Fruit fly (Drosophila melanogaster): ENCODE results near the gene ppan.

Gene ppan

DNA sequence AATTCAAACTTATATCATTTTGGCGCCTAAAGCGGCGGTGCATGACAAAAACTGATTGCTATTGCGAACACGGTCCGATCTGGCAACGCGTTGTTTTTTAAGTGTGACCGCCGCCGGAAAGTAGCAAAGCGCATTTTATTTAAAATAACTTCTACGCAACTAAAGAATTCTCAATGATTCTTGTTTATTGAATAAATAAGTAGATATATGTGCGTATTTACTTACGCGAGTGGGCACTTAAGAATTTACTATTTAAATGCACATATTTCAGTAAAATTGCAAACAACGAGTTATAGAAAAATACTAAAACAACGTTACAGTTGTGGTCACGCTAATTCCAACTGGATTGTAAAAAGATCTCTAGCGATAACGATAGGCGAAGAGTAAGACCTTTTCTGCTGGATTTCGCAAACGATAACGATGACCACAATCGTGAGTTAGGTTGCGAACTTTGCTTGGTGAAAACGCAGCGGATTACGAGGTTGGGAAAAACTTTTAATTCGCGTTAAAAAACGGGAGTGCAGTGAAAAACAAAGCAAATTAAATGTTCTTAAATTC, 40.0 kb downstream of the ppan start (continued):
- TF ChIP-seq Taf1 (GFP tag; IDR thresholded peaks at IDR 0.05) (no peak), CG1832 (GFP tag; optimal IDR thresholded peaks at IDR 0.05) (no peak), ranshi (GFP tag; IDR thresholded peaks at IDR 0.05) (no peak), pho (GFP tag; optimal IDR thresholded peaks at IDR 0.05) (no peak), eve (GFP tag; optimal IDR thresholded peaks at IDR 0.05) (no peak), vvl (GFP tag; IDR thresholded peaks at IDR 0.05) (0 out of 2 replicates have a peak, but pooled peaks have one; percentile 7), CG32532 (GFP tag; IDR thresholded peaks at IDR 0.05) (no peak), phol (tag; optimal IDR thresholded peaks at IDR 0.05) (peak; percentile 32), Ptx1 (GFP tag; IDR thresholded peaks at IDR 0.05) (no peak), NfI (GFP tag; optimal IDR thresholded peaks at IDR 0.05) (no peak), MTF-1 (GFP tag; optimal IDR thresholded peaks at IDR 0.05; ENCODE audit: borderline replicate concordance) (no peak), pnt (GFP tag; optimal IDR thresholded peaks at IDR 0.05) (peak; percentile 3), MESR4 (GFP tag; optimal IDR thresholded peaks at IDR 0.05) (no peak), NC2α (GFP tag; optimal IDR thresholded peaks at IDR 0.05) (no peak), repo (GFP tag; optimal IDR thresholded peaks at IDR 0.05) (no peak), CG11560 (tag; IDR thresholded peaks at IDR 0.05) (no peak), dmrt99B (tag; optimal IDR thresholded peaks at IDR 0.05) (no peak), otp (GFP tag; IDR thresholded peaks at IDR 0.05) (no peak), CG11085 (GFP tag; IDR thresholded peaks at IDR 0.05) (no peak), tgo (GFP tag; IDR thresholded peaks at IDR 0.05) (no peak), org-1 (GFP tag; optimal IDR thresholded peaks at IDR 0.05) (no peak), CG9932 (GFP tag; IDR thresholded peaks at IDR 0.05) (no peak), Jarid2 (GFP tag; optimal IDR thresholded peaks at IDR 0.05) (peak; percentile 67), H2.0 (GFP tag; IDR thresholded peaks at IDR 0.05) (no peak), Ets65A (GFP tag) (peak; percentile 25), CG34224 (GFP tag; IDR thresholded peaks at IDR 0.05; ENCODE audit: partially characterized antibody) (peak; percentile 67), CG11696 (GFP tag; IDR thresholded peaks at IDR 0.05) (no peak), Hr78 (GFP tag; optimal IDR thresholded peaks at IDR 0.05) (no peak), amos (GFP tag; IDR thresholded peaks at IDR 0.05; ENCODE audit: partially characterized antibody) (no peak; the same call in 1 of the 2 replicates), vfl (GFP tag; optimal IDR thresholded peaks at IDR 0.05) (no peak), CG12744 (GFP tag; optimal IDR thresholded peaks at IDR 0.05) (no peak), pros (GFP tag; optimal IDR thresholded peaks at IDR 0.05) (no peak), CG13287 (GFP tag; IDR thresholded peaks at IDR 0.05; ENCODE audit: partially characterized antibody) (peak; percentile 77), CG10366 (GFP tag; IDR thresholded peaks at IDR 0.05) (no peak), Myb (GFP tag; optimal IDR thresholded peaks at IDR 0.05) (peak; percentile 52), grau (tag; optimal IDR thresholded peaks at IDR 0.05) (peak; percentile 8), CrebB (tag; optimal IDR thresholded peaks at IDR 0.05) (no peak), CG17612 (GFP tag; IDR thresholded peaks at IDR 0.05) (no peak), CG15696 (tag; optimal IDR thresholded peaks at IDR 0.05) (no peak), gce (GFP tag; IDR thresholded peaks at IDR 0.05) (no peak), ato (GFP tag; IDR thresholded peaks at IDR 0.05; ENCODE audit: partially characterized antibody) (peak; percentile 68), Rfx (GFP tag; IDR thresholded peaks at IDR 0.05) (no peak), CG17385 (GFP tag; optimal IDR thresholded peaks at IDR 0.05) (no peak), hbn (GFP tag; IDR thresholded peaks at IDR 0.05; ENCODE audit: partially characterized antibody) (no peak), CG13296 (GFP tag; optimal IDR thresholded peaks at IDR 0.05) (no peak), row (GFP tag; IDR thresholded peaks at IDR 0.05) (peak; percentile 35; the same call in 1 of the 3 replicates), Fer3 (tag; optimal IDR thresholded peaks at IDR 0.05) (no peak), Drgx (GFP tag; IDR thresholded peaks at IDR 0.05) (no peak), stwl (tag; optimal IDR thresholded peaks at IDR 0.05) (peak; percentile 99), bcd (GFP tag; optimal IDR thresholded peaks at IDR 0.05) (peak; percentile 51), CG2202 (tag; optimal IDR thresholded peaks at IDR 0.05) (no peak)
